Worm (Caenorhabditis elegans) whole organism, L4 larva: Measurements from ENCODE around the gene ZK1127.5.

Source experiments
- D1046.2 ChIP-seq: fragments of 200-800 bp; sonication (Bioruptor generic); IDR thresholded peaks from 2 replicates; pipeline ENCODE4 v1.3.6; 2022; ENCODE audit warnings: missing genetic modification characterization, missing compliant biosample characterization
- F10B5.3 ChIP-seq: sonication (generic microtip); optimal IDR thresholded peaks from 2 replicates; lab custom pipeline; 2016; ENCODE audit warnings: mild to moderate bottlenecking, missing genetic modification characterization, missing compliant biosample characterization
- F26F4.8 ChIP-seq: fragments of 200-800 bp; sonication (Bioruptor generic); conservative IDR thresholded peaks from 2 replicates; pipeline ENCODE4 v1.3.6; 2022; ENCODE audit warnings: missing genetic modification characterization, missing compliant biosample characterization
- T20F7.1 ChIP-seq: fragments of 200-800 bp; sonication (Bioruptor generic); optimal IDR thresholded peaks from 2 replicates; lab custom pipeline; 2018; ENCODE audit warnings: mild to moderate bottlenecking, missing genetic modification characterization, missing compliant biosample characterization
- T26A8.4 ChIP-seq: fragments of 200-800 bp; sonication (Bioruptor generic); IDR thresholded peaks from 2 replicates; pipeline ENCODE4 v1.3.6; 2022; ENCODE audit warnings: missing genetic modification characterization, missing compliant biosample characterization
- Y75B8A.6 ChIP-seq: fragments of 200-800 bp; sonication (Bioruptor generic); IDR thresholded peaks from 2 replicates; pipeline ENCODE4 v1.3.6; 2022; ENCODE audit warnings: missing genetic modification reagents, missing genetic modification characterization, missing compliant biosample characterization
- ama-1 ChIP-seq: fragments of 150-350 bp; optimal IDR thresholded peaks from 2 replicates; lab custom pipeline; 2014; ENCODE audit warnings: inconsistent platforms, mixed read lengths
- ceh-28 ChIP-seq: fragments of 150-350 bp; optimal IDR thresholded peaks from 2 replicates; lab custom pipeline; 2014; ENCODE audit warnings: missing biosample characterization, missing genetic modification reagents, missing genetic modification characterization
- ceh-32 ChIP-seq: sonication (generic microtip); optimal IDR thresholded peaks from 2 replicates; lab custom pipeline; 2016; ENCODE audit warnings: mild to moderate bottlenecking, missing genetic modification characterization, missing compliant biosample characterization; ENCODE audit not compliant: poor library complexity
- ceh-44 ChIP-seq: fragments of 200-800 bp; sonication (Bioruptor generic); IDR thresholded peaks from 2 replicates; pipeline ENCODE4 v1.3.6; 2022; ENCODE audit warnings: missing genetic modification reagents, missing genetic modification characterization, missing compliant biosample characterization
- ces-1 ChIP-seq: fragments of 150-350 bp; sonication (generic microtip); optimal IDR thresholded peaks from 4 replicates; lab custom pipeline; 2014; ENCODE audit warnings: missing biosample characterization, missing genetic modification reagents, missing genetic modification characterization
- cey-2 ChIP-seq: sonication (generic microtip); optimal IDR thresholded peaks from 3 replicates; lab custom pipeline; 2017; ENCODE audit warnings: missing genetic modification characterization, mild to moderate bottlenecking, missing compliant biosample characterization, antibody characterized with exemption, borderline replicate concordance; ENCODE audit not compliant: insufficient read depth
- daf-12 ChIP-seq: fragments of 150-350 bp; optimal IDR thresholded peaks from 2 replicates; lab custom pipeline; 2014; ENCODE audit warnings: missing biosample characterization, missing genetic modification reagents, missing genetic modification characterization
- daf-16 ChIP-seq, 3 experiments: sonication (generic microtip); optimal IDR thresholded peaks; 2 replicates each; lab custom pipeline; 2016 to 2017; ENCODE audit warnings: missing genetic modification characterization in 3 of 3, missing genetic modification reagents in 3 of 3, mild to moderate bottlenecking in 2 of 3, missing compliant biosample characterization in 2 of 3, missing biosample characterization in 1 of 3, moderate library complexity in 1 of 3
- dmd-9 ChIP-seq: fragments of 200-800 bp; sonication (Bioruptor generic); IDR thresholded peaks from 2 replicates; pipeline ENCODE4 v1.3.6; 2022; ENCODE audit warnings: missing genetic modification reagents, missing genetic modification characterization, missing compliant biosample characterization
- duxl-1 ChIP-seq: sonication (generic microtip); optimal IDR thresholded peaks from 2 replicates; lab custom pipeline; 2016; ENCODE audit warnings: mild to moderate bottlenecking, missing genetic modification characterization, moderate library complexity, missing compliant biosample characterization; ENCODE audit not compliant: poor library complexity
- dve-1 ChIP-seq: sonication (generic microtip); optimal IDR thresholded peaks from 2 replicates; lab custom pipeline; 2017; ENCODE audit warnings: antibody characterized with exemption, mild to moderate bottlenecking, missing genetic modification characterization, missing compliant biosample characterization; ENCODE audit not compliant: insufficient read depth
- egl-43 ChIP-seq: fragments of 200-800 bp; sonication (Bioruptor generic); IDR thresholded peaks from 2 replicates; pipeline ENCODE4 v1.3.6; 2022; ENCODE audit warnings: missing genetic modification reagents, missing genetic modification characterization, missing compliant biosample characterization
- fkh-10 ChIP-seq: fragments of 150-350 bp; optimal IDR thresholded peaks from 2 replicates; lab custom pipeline; 2014; ENCODE audit warnings: missing biosample characterization, missing genetic modification reagents, missing genetic modification characterization
- gei-8 ChIP-seq: fragments of 200-800 bp; sonication (Bioruptor generic); optimal IDR thresholded peaks from 2 replicates; lab custom pipeline; 2018; ENCODE audit warnings: mild to moderate bottlenecking, missing genetic modification characterization, missing compliant biosample characterization
- hif-1 ChIP-seq, 2 experiments: sonication (generic microtip); optimal IDR thresholded peaks; 2 replicates each; lab custom pipeline; 2016 to 2017; ENCODE audit warnings: missing compliant biosample characterization in 2 of 2, missing genetic modification characterization in 2 of 2, missing genetic modification reagents in 2 of 2, missing genotype in 2 of 2, mild to moderate bottlenecking in 1 of 2
- jun-1 ChIP-seq: fragments of 150-350 bp; optimal IDR thresholded peaks from 2 replicates; lab custom pipeline; 2014; ENCODE audit warnings: missing biosample characterization, missing genetic modification reagents, missing genetic modification characterization
- lim-7 ChIP-seq: fragments of 200-800 bp; sonication (Bioruptor generic); IDR thresholded peaks from 2 replicates; pipeline ENCODE4 v1.3.6; 2022; ENCODE audit warnings: missing genetic modification characterization, missing compliant biosample characterization
- lin-1 ChIP-seq: fragments of 200-800 bp; sonication (Bioruptor generic); IDR thresholded peaks from 2 replicates; pipeline ENCODE4 v1.3.6; 2022; ENCODE audit warnings: missing genetic modification reagents, missing genetic modification characterization, missing compliant biosample characterization
- lin-29 ChIP-seq: fragments of 200-800 bp; sonication (Bioruptor generic); IDR thresholded peaks from 2 replicates; pipeline ENCODE4 v1.3.6; 2022; ENCODE audit warnings: missing genetic modification reagents, missing genetic modification characterization, missing compliant biosample characterization
- lir-3 ChIP-seq: sonication (generic microtip); optimal IDR thresholded peaks from 2 replicates; lab custom pipeline; 2016; ENCODE audit warnings: mild to moderate bottlenecking, missing genetic modification characterization, missing compliant biosample characterization
- lsy-2 ChIP-seq, 2 experiments: fragments of 150-350 bp in 1 of 2; sonication (generic microtip) in 1 of 2; optimal IDR thresholded peaks; 2 replicates each; lab custom pipeline; 2014 to 2017; ENCODE audit warnings: missing biosample characterization in 2 of 2, missing genetic modification characterization in 2 of 2
- madf-9 ChIP-seq: fragments of 200-800 bp; sonication (Bioruptor generic); conservative IDR thresholded peaks from 2 replicates; pipeline ENCODE4 v1.3.6; 2022; ENCODE audit warnings: missing genetic modification reagents, missing genetic modification characterization, missing compliant biosample characterization
- mdt-29 ChIP-seq: fragments of 200-800 bp; sonication (Bioruptor generic); IDR thresholded peaks from 2 replicates; pipeline ENCODE4 v1.3.6; 2022; ENCODE audit warnings: missing genetic modification reagents, missing genetic modification characterization, missing compliant biosample characterization
- mep-1 ChIP-seq: fragments of 150-350 bp; sonication (generic microtip); optimal IDR thresholded peaks from 3 replicates; lab custom pipeline; 2014; ENCODE audit warnings: missing biosample characterization, missing genetic modification characterization
- mes-2 ChIP-seq: sonication (generic microtip); optimal IDR thresholded peaks from 2 replicates; lab custom pipeline; 2016; ENCODE audit warnings: missing genotype, mild to moderate bottlenecking, missing genetic modification characterization, missing compliant biosample characterization; ENCODE audit not compliant: poor library complexity, severe bottlenecking
- nhr-10 ChIP-seq: fragments of 150-350 bp; optimal IDR thresholded peaks from 2 replicates; lab custom pipeline; 2014; ENCODE audit warnings: missing biosample characterization, missing genetic modification characterization
- nhr-102 ChIP-seq: sonication (generic microtip); optimal IDR thresholded peaks from 2 replicates; lab custom pipeline; 2016; ENCODE audit warnings: mild to moderate bottlenecking, missing genetic modification characterization, moderate library complexity, missing compliant biosample characterization
- nhr-111 ChIP-seq: fragments of 200-800 bp; sonication (Bioruptor generic); optimal IDR thresholded peaks from 2 replicates; lab custom pipeline; 2018; ENCODE audit warnings: mild to moderate bottlenecking, missing genetic modification characterization, missing compliant biosample characterization
- nhr-237 ChIP-seq: sonication (generic microtip); optimal IDR thresholded peaks from 2 replicates; lab custom pipeline; 2017; ENCODE audit warnings: missing biosample characterization, missing genetic modification characterization
- nhr-41 ChIP-seq: fragments of 200-800 bp; sonication (Bioruptor generic); IDR thresholded peaks from 2 replicates; pipeline ENCODE4 v1.3.6; 2022; ENCODE audit warnings: missing genetic modification reagents, missing genetic modification characterization, missing compliant biosample characterization
- php-3 ChIP-seq: fragments of 200-800 bp; sonication (Bioruptor generic); IDR thresholded peaks from 2 replicates; pipeline ENCODE4 v1.3.6; 2022; ENCODE audit warnings: missing genetic modification reagents, missing genetic modification characterization, missing compliant biosample characterization
- pqm-1 ChIP-seq: sonication (generic microtip); optimal IDR thresholded peaks from 2 replicates; lab custom pipeline; 2017; ENCODE audit warnings: missing biosample characterization, missing genetic modification characterization
- rbr-2 ChIP-seq: sonication (generic microtip); optimal IDR thresholded peaks from 2 replicates; lab custom pipeline; 2016; ENCODE audit warnings: missing genotype, missing genetic modification characterization, missing compliant biosample characterization
- saeg-2 ChIP-seq: fragments of 200-800 bp; sonication (Bioruptor generic); IDR thresholded peaks from 2 replicates; pipeline ENCODE4 v1.3.6; 2022; ENCODE audit warnings: missing genetic modification reagents, missing genetic modification characterization, missing compliant biosample characterization
- sdz-12 ChIP-seq: fragments of 200-800 bp; sonication (Bioruptor generic); optimal IDR thresholded peaks from 2 replicates; lab custom pipeline; 2018; ENCODE audit warnings: mild to moderate bottlenecking, missing genetic modification characterization, missing compliant biosample characterization
- snpc-1.2 ChIP-seq: fragments of 200-800 bp; sonication (Bioruptor generic); IDR thresholded peaks from 2 replicates; pipeline ENCODE4 v1.3.6; 2022; ENCODE audit warnings: missing genetic modification reagents, missing genetic modification characterization, missing compliant biosample characterization
- tag-97 ChIP-seq: fragments of 200-800 bp; sonication (Bioruptor generic); IDR thresholded peaks from 2 replicates; pipeline ENCODE4 v1.3.6; 2022; ENCODE audit warnings: missing genetic modification characterization, missing compliant biosample characterization
- tra-1 ChIP-seq: fragments of 200-800 bp; sonication (Bioruptor generic); IDR thresholded peaks from 2 replicates; pipeline ENCODE4 v1.3.6; 2022; ENCODE audit warnings: missing genetic modification reagents, missing genetic modification characterization, missing compliant biosample characterization
- unc-62 ChIP-seq, 3 experiments: fragments of 150-350 bp in 1 of 3; sonication (generic microtip); optimal IDR thresholded peaks in 2 of 3; peaks in 1 of 3; 1 replicate in 1 of 3; 2 replicates in 2 of 3; lab custom pipeline; 2014 to 2017; ENCODE audit warnings: missing biosample characterization in 3 of 3, missing genetic modification characterization in 3 of 3, missing genetic modification reagents in 3 of 3, missing genotype in 1 of 3
- vab-7 ChIP-seq: fragments of 200-800 bp; sonication (Bioruptor generic); IDR thresholded peaks from 2 replicates; pipeline ENCODE4 v1.3.6; 2022; ENCODE audit warnings: missing genetic modification reagents, missing genetic modification characterization, missing compliant biosample characterization
- zfp-3 ChIP-seq: fragments of 200-800 bp; sonication (Bioruptor generic); conservative IDR thresholded peaks from 2 replicates; pipeline ENCODE4 v1.3.6; 2022; ENCODE audit warnings: missing genetic modification reagents, missing genetic modification characterization, missing compliant biosample characterization
- ztf-11 ChIP-seq: fragments of 150-350 bp; optimal IDR thresholded peaks from 2 replicates; lab custom pipeline; 2014; ENCODE audit warnings: missing biosample characterization, missing genetic modification characterization

Gene ZK1127.5

ce11 chrII:7002956-7003357, 47.5 kb upstream of the ZK1127.5 start (continued):
- no peak for TF ChIP-seq saeg-2 (GFP tag; lab: Robert Waterston, UW)
- TF ChIP-seq nhr-237 (tag; lab: Kevin White, UChicago): no peak
- TF ChIP-seq tag-97 (GFP tag; lab: Robert Waterston, UW): no peak
- no peak for TF ChIP-seq ceh-28 (tag; lab: Kevin White, UChicago)
- no peak for TF ChIP-seq fkh-10 (GFP tag; lab: Kevin White, UChicago)
- peak; percentile 83 for TF ChIP-seq egl-43 (GFP tag; lab: Robert Waterston, UW)
- no peak for TF ChIP-seq dve-1 (tag; lab: Kevin White, UChicago)
- no peak for TF ChIP-seq ama-1 (lab: Kevin White, UChicago)
- TF ChIP-seq nhr-111 (GFP tag; lab: Kevin White, UChicago): peak; percentile 16
- no peak for TF ChIP-seq sdz-12 (GFP tag; lab: Kevin White, UChicago)
- TF ChIP-seq jun-1 (tag; lab: Kevin White, UChicago): no peak
- TF ChIP-seq mep-1 (tag; lab: Kevin White, UChicago): peak; percentile 50
- no peak for TF ChIP-seq gei-8
- no peak for TF ChIP-seq ces-1 (GFP tag; lab: Kevin White, UChicago)
- TF ChIP-seq nhr-41 (GFP tag; lab: Robert Waterston, UW): no peak; the same call in 1 of the 2 replicates
- TF ChIP-seq php-3 (GFP tag; lab: Robert Waterston, UW): no peak
- TF ChIP-seq rbr-2 (tag; lab: Kevin White, UChicago): peak; percentile 37
- TF ChIP-seq mdt-29: peak; percentile 46; the same call in 1 of the 2 replicates
- peak; percentile 24 for TF ChIP-seq ceh-32
- TF ChIP-seq lin-29 (GFP tag; lab: Robert Waterston, UW): no peak
- TF ChIP-seq Y75B8A.6 (GFP tag; lab: Robert Waterston, UW): no peak
- 0 out of 2 replicates have a peak, but pooled peaks have one; percentile 7 for TF ChIP-seq D1046.2 (GFP tag; lab: Robert Waterston, UW)
- no peak for TF ChIP-seq ztf-11 (tag; lab: Kevin White, UChicago)
- TF ChIP-seq snpc-1.2 (GFP tag; lab: Robert Waterston, UW): peak; percentile 64; the same call in 1 of the 2 replicates
- TF ChIP-seq zfp-3 (GFP tag; lab: Robert Waterston, UW): no peak
- no peak for TF ChIP-seq pqm-1 (tag; lab: Kevin White, UChicago)
- TF ChIP-seq lin-1 (GFP tag; lab: Robert Waterston, UW): 0 out of 2 replicates have a peak, but pooled peaks have one; percentile 31
- TF ChIP-seq T26A8.4 (GFP tag; lab: Robert Waterston, UW): peak; percentile 75
- peak in 1 of 2 experiments; percentile 25 for TF ChIP-seq lsy-2 (tag; optimal IDR thresholded peaks at IDR 0.05; lab: Kevin White, UChicago)
- no peak for TF ChIP-seq ceh-44 (GFP tag; lab: Robert Waterston, UW)
- peak; percentile 43 for TF ChIP-seq T20F7.1 (GFP tag; lab: Kevin White, UChicago)
- TF ChIP-seq mes-2 (tag; lab: Kevin White, UChicago): peak; percentile 25
- TF ChIP-seq F26F4.8: 0 out of 2 replicates have a peak, but pooled peaks have one; percentile 44
- no peak for TF ChIP-seq duxl-1 (tag; lab: Kevin White, UChicago)
- no peak for TF ChIP-seq F10B5.3 (tag; lab: Kevin White, UChicago)
- no peak for TF ChIP-seq cey-2 (tag; lab: Kevin White, UChicago)
- peak; percentile 61; the same call in 1 of the 2 replicates for TF ChIP-seq lim-7
- TF ChIP-seq daf-16 (GFP tag; optimal IDR thresholded peaks at IDR 0.05; lab: Kevin White, UChicago): peak; percentile 26 to 64
- no peak for TF ChIP-seq daf-16 (tag; optimal IDR thresholded peaks at IDR 0.05; lab: Kevin White, UChicago)
- TF ChIP-seq nhr-10: no peak
- no peak for TF ChIP-seq hif-1 (tag; optimal IDR thresholded peaks at IDR 0.05; lab: Kevin White, UChicago)
- no peak for TF ChIP-seq tra-1 (GFP tag; lab: Robert Waterston, UW)
- peak in 1 of 2 experiments; percentile 21 for TF ChIP-seq unc-62 (GFP tag; optimal IDR thresholded peaks at IDR 0.05 in 1 of 2; lab: Kevin White, UChicago)
- no peak for TF ChIP-seq unc-62 (tag; optimal IDR thresholded peaks at IDR 0.05; lab: Kevin White, UChicago)
- no peak; the same call in 1 of the 2 replicates for TF ChIP-seq vab-7 (GFP tag; lab: Robert Waterston, UW)
- TF ChIP-seq dmd-9 (GFP tag; lab: Robert Waterston, UW): 0 out of 2 replicates have a peak, but pooled peaks have one; percentile 60
- peak; percentile 47 for TF ChIP-seq nhr-102 (tag; lab: Kevin White, UChicago)
- peak; percentile 53 for TF ChIP-seq lir-3
- no peak for TF ChIP-seq daf-12
- TF ChIP-seq madf-9: peak; percentile 81
